Worm (Caenorhabditis elegans) whole organism, late embryonic: ENCODE data around the gene F46B6.12.

ENCODE experiments used
- F13H6.1 ChIP-seq: sonication (generic microtip); optimal IDR thresholded peaks from 2 replicates; lab custom pipeline; 2016; ENCODE audit warnings: missing genetic modification characterization, missing compliant biosample characterization
- K02D7.2 ChIP-seq: sonication (generic microtip); optimal IDR thresholded peaks from 2 replicates; lab custom pipeline; 2017; ENCODE audit warnings: mild to moderate bottlenecking, missing genetic modification characterization, missing compliant biosample characterization
- K09A11.1 ChIP-seq: sonication (generic microtip); optimal IDR thresholded peaks from 2 replicates; lab custom pipeline; 2017; ENCODE audit warnings: antibody characterized with exemption, mild to moderate bottlenecking, missing genetic modification characterization, missing compliant biosample characterization; ENCODE audit not compliant: insufficient read depth
- ceh-18 ChIP-seq: sonication (generic microtip); optimal IDR thresholded peaks from 2 replicates; lab custom pipeline; 2016; ENCODE audit warnings: missing genetic modification characterization, missing compliant biosample characterization
- ceh-19 ChIP-seq: fragments of 200-800 bp; sonication (Bioruptor generic); optimal IDR thresholded peaks from 2 replicates; lab custom pipeline; 2018; ENCODE audit warnings: mild to moderate bottlenecking, missing genetic modification characterization, missing compliant biosample characterization
- ceh-2 ChIP-seq: sonication (generic microtip); optimal IDR thresholded peaks from 2 replicates; lab custom pipeline; 2016; ENCODE audit warnings: missing genotype, missing genetic modification characterization, missing compliant biosample characterization
- ceh-22 ChIP-seq: sonication (generic microtip); optimal IDR thresholded peaks from 2 replicates; lab custom pipeline; 2017; ENCODE audit warnings: missing biosample characterization, missing genetic modification characterization
- ceh-24 ChIP-seq: sonication (generic microtip); optimal IDR thresholded peaks from 2 replicates; lab custom pipeline; 2016; ENCODE audit warnings: mild to moderate bottlenecking, missing genetic modification characterization, missing compliant biosample characterization
- ceh-30 ChIP-seq: fragments of 150-350 bp; optimal IDR thresholded peaks from 2 replicates; lab custom pipeline; 2014; ENCODE audit warnings: missing biosample characterization, missing genetic modification characterization
- ceh-48 ChIP-seq: sonication (generic microtip); optimal IDR thresholded peaks from 2 replicates; lab custom pipeline; 2016; ENCODE audit warnings: missing genetic modification characterization, inconsistent platforms, missing compliant biosample characterization
- ceh-6 ChIP-seq: fragments of 200-800 bp; sonication (Bioruptor generic); optimal IDR thresholded peaks from 2 replicates; lab custom pipeline; 2018; ENCODE audit warnings: mild to moderate bottlenecking, missing genetic modification characterization, missing compliant biosample characterization
- ceh-9 ChIP-seq: sonication (generic microtip); optimal IDR thresholded peaks from 2 replicates; lab custom pipeline; 2016; ENCODE audit warnings: mild to moderate bottlenecking, missing genetic modification characterization, inconsistent platforms, missing compliant biosample characterization
- che-1 ChIP-seq: sonication (generic microtip); optimal IDR thresholded peaks from 2 replicates; lab custom pipeline; 2016; ENCODE audit warnings: mild to moderate bottlenecking, missing genetic modification characterization, missing compliant biosample characterization
- dmd-4 ChIP-seq: sonication (generic microtip); optimal IDR thresholded peaks from 2 replicates; lab custom pipeline; 2016; ENCODE audit warnings: borderline replicate concordance, missing genetic modification characterization, missing compliant biosample characterization
- elt-2 ChIP-seq: sonication (generic microtip); optimal IDR thresholded peaks from 2 replicates; lab custom pipeline; 2016; ENCODE audit warnings: missing genetic modification reagents, missing genetic modification characterization, missing compliant biosample characterization
- elt-4 ChIP-seq: sonication (generic microtip); optimal IDR thresholded peaks from 2 replicates; lab custom pipeline; 2016; ENCODE audit warnings: missing genetic modification characterization, missing compliant biosample characterization
- ets-4 ChIP-seq: sonication (generic microtip); optimal IDR thresholded peaks from 2 replicates; lab custom pipeline; 2016; ENCODE audit warnings: missing genetic modification characterization, missing compliant biosample characterization
- fax-1 ChIP-seq: sonication (generic microtip); optimal IDR thresholded peaks from 2 replicates; lab custom pipeline; 2016; ENCODE audit warnings: missing genotype, missing genetic modification characterization, missing compliant biosample characterization
- fkh-10 ChIP-seq: fragments of 150-350 bp; optimal IDR thresholded peaks from 2 replicates; lab custom pipeline; 2014; ENCODE audit warnings: missing biosample characterization, missing genetic modification reagents, missing genetic modification characterization
- fkh-6 ChIP-seq: sonication (generic microtip); optimal IDR thresholded peaks from 2 replicates; lab custom pipeline; 2016; ENCODE audit warnings: missing genetic modification characterization, missing compliant biosample characterization
- gmeb-2 ChIP-seq: sonication (generic microtip); optimal IDR thresholded peaks from 2 replicates; lab custom pipeline; 2016; ENCODE audit warnings: missing genetic modification characterization, inconsistent platforms, missing compliant biosample characterization
- hlh-15 ChIP-seq: sonication (generic microtip); optimal IDR thresholded peaks from 2 replicates; lab custom pipeline; 2016; ENCODE audit warnings: missing genetic modification characterization, missing compliant biosample characterization
- hlh-30 ChIP-seq: sonication (generic microtip); optimal IDR thresholded peaks from 2 replicates; lab custom pipeline; 2017; ENCODE audit warnings: antibody characterized with exemption, missing genetic modification characterization, missing compliant biosample characterization; ENCODE audit not compliant: insufficient read depth
- hlh-6 ChIP-seq: sonication (generic microtip); optimal IDR thresholded peaks from 2 replicates; lab custom pipeline; 2016; ENCODE audit warnings: missing genotype, missing genetic modification characterization, missing compliant biosample characterization
- hlh-8 ChIP-seq: sonication (generic microtip); optimal IDR thresholded peaks from 2 replicates; lab custom pipeline; 2016; ENCODE audit warnings: missing genotype, missing genetic modification characterization, missing compliant biosample characterization
- lim-6 ChIP-seq: sonication (generic microtip); optimal IDR thresholded peaks from 2 replicates; lab custom pipeline; 2016; ENCODE audit warnings: missing genetic modification characterization, missing compliant biosample characterization
- madf-2 ChIP-seq: sonication (generic microtip); optimal IDR thresholded peaks from 2 replicates; lab custom pipeline; 2017; ENCODE audit warnings: missing genetic modification characterization, missing compliant biosample characterization
- mec-3 ChIP-seq: sonication (generic microtip); optimal IDR thresholded peaks from 2 replicates; lab custom pipeline; 2016; ENCODE audit warnings: borderline replicate concordance, missing genetic modification characterization, missing compliant biosample characterization
- nhr-11 ChIP-seq: fragments of 150-350 bp; optimal IDR thresholded peaks from 2 replicates; lab custom pipeline; 2014; ENCODE audit warnings: missing biosample characterization, missing genetic modification characterization
- odd-2 ChIP-seq: sonication (generic microtip); optimal IDR thresholded peaks from 2 replicates; lab custom pipeline; 2017; ENCODE audit warnings: antibody characterized with exemption, mild to moderate bottlenecking, missing genetic modification characterization, missing compliant biosample characterization
- pag-3 ChIP-seq: sonication (generic microtip); optimal IDR thresholded peaks from 2 replicates; lab custom pipeline; 2016; ENCODE audit warnings: missing compliant biosample characterization, missing genetic modification characterization, borderline replicate concordance
- pat-9 ChIP-seq: fragments of 200-800 bp; sonication (Bioruptor generic); optimal IDR thresholded peaks from 2 replicates; lab custom pipeline; 2018; ENCODE audit warnings: mild to moderate bottlenecking, missing genetic modification characterization, moderate library complexity, missing compliant biosample characterization
- pha-2 ChIP-seq: sonication (generic microtip); optimal IDR thresholded peaks from 2 replicates; lab custom pipeline; 2017; ENCODE audit warnings: mild to moderate bottlenecking, missing genetic modification characterization, missing compliant biosample characterization
- pros-1 ChIP-seq: fragments of 150-350 bp; optimal IDR thresholded peaks from 2 replicates; lab custom pipeline; 2014; ENCODE audit warnings: missing biosample characterization, missing genetic modification reagents, missing genetic modification characterization
- ref-2 ChIP-seq: sonication (generic microtip); optimal IDR thresholded peaks from 2 replicates; lab custom pipeline; 2016; ENCODE audit warnings: missing genetic modification characterization, missing compliant biosample characterization
- rnt-1 ChIP-seq: sonication (generic microtip); optimal IDR thresholded peaks from 2 replicates; lab custom pipeline; 2016; ENCODE audit warnings: missing genetic modification characterization, missing compliant biosample characterization
- sdc-2 ChIP-seq: sonication (generic microtip); optimal IDR thresholded peaks from 2 replicates; lab custom pipeline; 2016; ENCODE audit warnings: missing genotype, missing genetic modification characterization, missing compliant biosample characterization
- sox-2 ChIP-seq: fragments of 200-800 bp; sonication (Bioruptor generic); IDR thresholded peaks from 2 replicates; pipeline ENCODE4 v1.3.6; 2022; ENCODE audit warnings: missing genetic modification reagents, missing genetic modification characterization, missing compliant biosample characterization
- tbx-2 ChIP-seq: sonication (generic microtip); optimal IDR thresholded peaks from 2 replicates; lab custom pipeline; 2016; ENCODE audit warnings: missing genetic modification characterization, missing compliant biosample characterization
- unc-3 ChIP-seq, 2 experiments: fragments of 200-800 bp in 1 of 2; sonication (Bioruptor generic) in 1 of 2; sonication (generic microtip) in 1 of 2; conservative IDR thresholded peaks in 1 of 2; optimal IDR thresholded peaks in 1 of 2; 2 replicates each; pipeline versions ENCODE4 v1.3.6 to Lab custom; 2016 to 2022; ENCODE audit warnings: missing compliant biosample characterization in 2 of 2, missing genetic modification characterization in 2 of 2, missing genetic modification reagents in 1 of 2
- unc-55 ChIP-seq: sonication (generic microtip); optimal IDR thresholded peaks from 2 replicates; lab custom pipeline; 2017; ENCODE audit warnings: missing biosample characterization, missing genetic modification reagents, missing genetic modification characterization
- unc-86 ChIP-seq: sonication (generic microtip); optimal IDR thresholded peaks from 2 replicates; lab custom pipeline; 2016; ENCODE audit warnings: missing genetic modification characterization, missing compliant biosample characterization
- zip-5 ChIP-seq: sonication (generic microtip); optimal IDR thresholded peaks from 2 replicates; lab custom pipeline; 2016; ENCODE audit warnings: missing genetic modification characterization, missing compliant biosample characterization
- ztf-16 ChIP-seq: sonication (generic microtip); optimal IDR thresholded peaks from 2 replicates; lab custom pipeline; 2017; ENCODE audit warnings: missing genetic modification characterization, missing compliant biosample characterization

The F46B6.12 gene

DNA sequence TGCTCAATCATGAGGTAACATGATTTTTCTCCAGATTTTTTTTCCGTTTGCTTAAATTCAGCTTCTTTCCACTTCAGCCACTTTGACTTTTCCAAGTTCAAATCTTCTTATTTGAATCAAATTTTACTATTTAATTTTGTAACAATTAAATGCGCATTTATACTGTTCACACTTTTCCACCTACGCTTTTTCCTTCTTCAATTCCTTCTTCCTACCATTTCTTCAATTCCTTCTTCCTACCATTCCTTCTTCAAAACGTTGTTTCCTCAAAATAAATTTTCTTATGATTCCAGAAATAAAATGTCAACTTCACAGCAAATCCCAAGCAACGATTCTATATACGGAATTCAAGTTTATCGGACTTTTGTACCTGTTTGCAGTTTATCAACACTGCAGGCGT, 40.8 kb upstream of the F46B6.12 start, which contains the start of gene sru-31:
TSS of gene sru-31 (plus strand) at position 301 of the 400 bp plus-strand sequence.
- TF ChIP-seq ceh-24: no peak
- no peak for TF ChIP-seq unc-86
- no peak for TF ChIP-seq F13H6.1 (tag; lab: Kevin White, UChicago)
- TF ChIP-seq elt-2 (tag; lab: Kevin White, UChicago): no peak
- TF ChIP-seq ztf-16 (tag; lab: Kevin White, UChicago): no peak
- no peak for TF ChIP-seq pat-9 (tag; lab: Kevin White, UChicago)
- TF ChIP-seq hlh-15 (tag; lab: Kevin White, UChicago): no peak

DNA sequence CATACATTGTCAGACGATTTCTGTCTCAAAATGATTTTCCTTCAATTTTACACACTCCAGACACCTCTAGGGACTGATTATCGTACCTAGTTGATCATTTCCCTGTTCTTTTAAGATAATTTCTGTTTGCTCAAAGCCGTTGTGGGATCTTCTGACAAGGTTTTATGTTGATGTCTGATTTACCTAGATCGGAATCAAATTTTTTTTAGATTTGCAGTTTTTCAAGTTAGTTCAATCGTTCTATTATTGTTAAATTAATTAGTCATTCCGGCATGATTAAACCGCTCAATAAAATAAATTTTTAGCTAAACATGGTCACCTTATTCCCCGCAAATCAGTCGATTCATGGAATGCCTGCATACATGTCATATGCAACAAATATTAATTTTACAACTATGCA, 37.9 kb upstream of the F46B6.12 start, which contains the start of gene sru-30:
TSS of gene sru-30 (plus strand) at position 301 of the 400 bp plus-strand sequence.
- TF ChIP-seq elt-4 (tag; lab: Kevin White, UChicago) (no peak), madf-2 (no peak), odd-2 (tag; lab: Kevin White, UChicago) (no peak), nhr-11 (no peak), tbx-2 (tag; lab: Kevin White, UChicago) (no peak), ceh-48 (no peak), fkh-6 (tag; lab: Kevin White, UChicago) (no peak), K02D7.2 (no peak), ceh-9 (tag; lab: Kevin White, UChicago) (no peak), ceh-2 (tag; lab: Kevin White, UChicago) (no peak), hlh-8 (no peak), pha-2 (tag; lab: Kevin White, UChicago) (no peak), che-1 (tag; lab: Kevin White, UChicago) (no peak), ceh-19 (no peak), fax-1 (tag; lab: Kevin White, UChicago) (no peak), hlh-6 (tag; lab: Kevin White, UChicago) (no peak), lim-6 (tag; lab: Kevin White, UChicago) (no peak), fkh-10 (GFP tag; lab: Kevin White, UChicago) (no peak), zip-5 (tag; lab: Kevin White, UChicago) (no peak), F13H6.1 (tag; lab: Kevin White, UChicago) (no peak)

DNA sequence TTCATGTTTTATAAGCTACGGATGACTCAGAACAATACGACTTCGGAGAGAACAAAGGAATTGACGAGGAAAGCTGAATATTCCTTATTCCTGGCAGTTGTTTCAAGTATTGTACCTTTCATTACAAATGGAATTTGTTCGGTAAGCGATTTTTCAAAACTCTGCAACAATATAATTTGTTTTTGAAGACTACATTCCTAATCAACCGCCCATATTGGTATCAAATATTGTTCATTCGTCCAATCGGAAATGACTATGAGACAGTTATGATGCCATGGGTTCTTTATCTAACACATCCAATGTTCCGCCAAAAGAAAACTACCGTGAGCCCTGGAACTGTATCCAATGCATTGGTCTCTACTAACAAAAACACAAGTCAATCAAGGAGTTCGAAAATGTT, 36.6 kb upstream of the F46B6.12 start:
- TF ChIP-seq K09A11.1 (no peak), sdc-2 (tag; lab: Kevin White, UChicago) (no peak), gmeb-2 (tag; lab: Kevin White, UChicago) (no peak), unc-86 (no peak), zip-5 (tag; lab: Kevin White, UChicago) (no peak), fkh-6 (tag; lab: Kevin White, UChicago) (no peak), unc-3 (GFP tag; conservative IDR thresholded peaks at IDR 0.05; lab: Robert Waterston, UW) (no peak), unc-3 (tag; optimal IDR thresholded peaks at IDR 0.05; lab: Kevin White, UChicago) (no peak), rnt-1 (tag; lab: Kevin White, UChicago) (no peak), F13H6.1 (tag; lab: Kevin White, UChicago) (no peak), K02D7.2 (no peak), hlh-15 (tag; lab: Kevin White, UChicago) (no peak), mec-3 (tag; lab: Kevin White, UChicago) (no peak), pag-3 (tag; lab: Kevin White, UChicago) (no peak), hlh-6 (tag; lab: Kevin White, UChicago) (no peak), ets-4 (no peak), dmd-4 (no peak), sox-2 (GFP tag; lab: Robert Waterston, UW) (no peak), ceh-22 (no peak), ceh-24 (no peak), elt-4 (tag; lab: Kevin White, UChicago) (no peak)

DNA sequence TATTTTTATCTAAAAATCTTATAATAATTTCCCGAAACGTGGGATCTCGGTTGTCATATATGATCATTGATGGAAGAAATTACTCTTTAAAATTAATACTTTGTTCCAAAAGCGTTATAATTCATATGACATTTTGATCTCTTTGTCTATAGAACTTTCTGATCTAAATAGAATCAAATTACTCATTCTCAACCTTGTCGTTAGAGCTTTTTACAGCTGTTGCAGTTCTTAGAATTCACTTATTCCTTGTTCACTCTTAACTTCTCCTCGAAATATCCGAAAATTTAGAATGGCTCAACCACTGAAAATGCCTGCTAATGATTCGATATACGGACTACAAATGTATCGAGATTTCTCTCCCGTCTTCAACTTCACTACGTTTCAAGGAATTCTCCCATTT, 35.5 kb upstream of the F46B6.12 start, which contains the start of gene sru-29:
TSS of gene sru-29 (plus strand) at position 301 of the 400 bp plus-strand sequence.
- TF ChIP-seq rnt-1 (tag; lab: Kevin White, UChicago) (no peak), pat-9 (tag; lab: Kevin White, UChicago) (no peak), ceh-6 (GFP tag; lab: Kevin White, UChicago) (no peak), sdc-2 (tag; lab: Kevin White, UChicago) (no peak), pros-1 (tag; lab: Kevin White, UChicago) (no peak), lim-6 (tag; lab: Kevin White, UChicago) (no peak), ceh-2 (tag; lab: Kevin White, UChicago) (no peak), ceh-18 (no peak), unc-55 (GFP tag; lab: Kevin White, UChicago) (no peak), hlh-30 (tag; lab: Kevin White, UChicago) (no peak), ztf-16 (tag; lab: Kevin White, UChicago) (no peak), sox-2 (GFP tag; lab: Robert Waterston, UW) (no peak), ref-2 (tag; lab: Kevin White, UChicago) (no peak), ceh-30 (tag; lab: Kevin White, UChicago) (no peak)
